Fruit fly (Drosophila melanogaster) whole organism, embryonic: Measurements from ENCODE around the gene PDCD-5.

Experiments used
- Antp ChIP-seq: fragments of 200-800 bp; sonication (Bioruptor generic); optimal IDR thresholded peaks from 3 replicates; lab custom pipeline; 2016; ENCODE audit warnings: missing biosample characterization, missing genetic modification characterization
- BEAF-32 ChIP-seq: fragments of 200-800 bp; sonication (Bioruptor generic); optimal IDR thresholded peaks from 3 replicates; lab custom pipeline; 2017; ENCODE audit warnings: missing biosample characterization, missing genetic modification characterization, mild to moderate bottlenecking, moderate library complexity, missing genetic modification reagents
- CG11560 ChIP-seq: fragments of 200-800 bp; sonication (Bioruptor generic); IDR thresholded peaks from 3 replicates; pipeline ENCODE4 v1.3.6; 2022; ENCODE audit warnings: missing biosample characterization, missing genetic modification characterization
- CG12659 ChIP-seq: fragments of 200-800 bp; sonication (Bioruptor generic); optimal IDR thresholded peaks from 3 replicates; lab custom pipeline; 2017; ENCODE audit warnings: mild to moderate bottlenecking, missing biosample characterization, missing genetic modification reagents, missing genetic modification characterization
- CG14860 ChIP-seq: fragments of 200-800 bp; sonication (Bioruptor generic); IDR thresholded peaks from 3 replicates; pipeline ENCODE4 v1.3.6; 2022; ENCODE audit warnings: missing biosample characterization, missing genetic modification characterization; ENCODE audit not compliant: partially characterized antibody
- CG15073 ChIP-seq: fragments of 200-800 bp; sonication (Bioruptor generic); optimal IDR thresholded peaks from 2 replicates; lab custom pipeline; 2016; ENCODE audit warnings: missing biosample characterization, missing genetic modification characterization
- CG17328 ChIP-seq: fragments of 200-800 bp; sonication (Bioruptor generic); IDR thresholded peaks from 2 replicates; pipeline ENCODE4 v1.3.6; 2022; ENCODE audit warnings: missing biosample characterization, missing genetic modification characterization
- CG18011 ChIP-seq: fragments of 200-800 bp; sonication (Bioruptor generic); optimal IDR thresholded peaks from 2 replicates; lab custom pipeline; 2017; ENCODE audit warnings: missing biosample characterization, missing genetic modification characterization, mild to moderate bottlenecking, moderate library complexity, missing genotype
- CG18599 ChIP-seq: fragments of 200-800 bp; sonication (Bioruptor generic); optimal IDR thresholded peaks from 3 replicates; lab custom pipeline; 2017; ENCODE audit warnings: missing biosample characterization, missing genetic modification characterization, mild to moderate bottlenecking, moderate library complexity, missing genetic modification reagents
- CG18764 ChIP-seq: fragments of 200-800 bp; sonication (Bioruptor generic); optimal IDR thresholded peaks from 3 replicates; lab custom pipeline; 2016; ENCODE audit warnings: missing biosample characterization, missing genetic modification characterization
- CG30403 ChIP-seq: fragments of 200-800 bp; sonication (Bioruptor generic); optimal IDR thresholded peaks from 3 replicates; lab custom pipeline; 2016; ENCODE audit warnings: missing biosample characterization, missing genetic modification characterization
- CG30431 ChIP-seq: fragments of 200-800 bp; sonication (Bioruptor generic); optimal IDR thresholded peaks from 2 replicates; lab custom pipeline; 2017; ENCODE audit warnings: missing biosample characterization, missing genetic modification characterization
- CG3163 ChIP-seq: fragments of 200-800 bp; sonication (Bioruptor generic); optimal IDR thresholded peaks from 3 replicates; lab custom pipeline; 2016; ENCODE audit warnings: missing biosample characterization, missing genetic modification characterization
- CG4820 ChIP-seq: fragments of 200-800 bp; sonication (Bioruptor generic); optimal IDR thresholded peaks from 3 replicates; lab custom pipeline; 2016; ENCODE audit warnings: missing biosample characterization, missing genetic modification characterization
- CG5180 ChIP-seq: fragments of 200-800 bp; sonication (Bioruptor generic); optimal IDR thresholded peaks from 3 replicates; lab custom pipeline; 2017; ENCODE audit warnings: missing biosample characterization, missing genetic modification characterization, mild to moderate bottlenecking, moderate library complexity, missing genetic modification reagents
- CG5245 ChIP-seq: fragments of 200-800 bp; sonication (Bioruptor generic); optimal IDR thresholded peaks from 3 replicates; lab custom pipeline; 2016; ENCODE audit warnings: missing biosample characterization, missing genetic modification characterization
- CG7928 ChIP-seq: fragments of 200-800 bp; sonication (Bioruptor generic); optimal IDR thresholded peaks from 2 replicates; lab custom pipeline; 2017; ENCODE audit warnings: missing biosample characterization, mild to moderate bottlenecking, missing genetic modification characterization
- CG7987 ChIP-seq: fragments of 200-800 bp; sonication (Bioruptor generic); optimal IDR thresholded peaks from 2 replicates; lab custom pipeline; 2018; ENCODE audit warnings: missing biosample characterization, mild to moderate bottlenecking, missing genetic modification characterization, moderate library complexity
- CG8089 ChIP-seq: fragments of 200-800 bp; sonication (Bioruptor generic); optimal IDR thresholded peaks from 3 replicates; lab custom pipeline; 2016; ENCODE audit warnings: missing biosample characterization, missing genetic modification characterization
- CG9876 ChIP-seq: fragments of 200-800 bp; sonication (Bioruptor generic); optimal IDR thresholded peaks from 2 replicates; lab custom pipeline; 2016; ENCODE audit warnings: missing biosample characterization, missing genetic modification characterization
- CrebB ChIP-seq: fragments of 200-800 bp; sonication (Bioruptor generic); optimal IDR thresholded peaks from 3 replicates; lab custom pipeline; 2018; ENCODE audit warnings: missing biosample characterization, mild to moderate bottlenecking, missing genetic modification characterization
- Dref ChIP-seq: fragments of 200-800 bp; sonication (Bioruptor generic); IDR thresholded peaks from 2 replicates; pipeline ENCODE4 v1.3.6; 2022; ENCODE audit warnings: missing biosample characterization, missing genetic modification characterization
- Drgx ChIP-seq: fragments of 200-800 bp; sonication (Bioruptor generic); IDR thresholded peaks from 2 replicates; pipeline ENCODE4 v1.3.6; 2022; ENCODE audit warnings: missing biosample characterization, missing genetic modification characterization
- Fer2 ChIP-seq: fragments of 200-800 bp; sonication (Bioruptor generic); optimal IDR thresholded peaks from 2 replicates; lab custom pipeline; 2018; ENCODE audit warnings: missing biosample characterization, mild to moderate bottlenecking, missing genetic modification characterization, moderate library complexity
- Gug ChIP-seq: fragments of 200-800 bp; sonication (Bioruptor generic); IDR thresholded peaks from 4 replicates; pipeline ENCODE4 v1.3.6; 2022; ENCODE audit warnings: missing biosample characterization, missing genetic modification characterization
- HLH4C ChIP-seq: fragments of 200-800 bp; sonication (Bioruptor generic); IDR thresholded peaks from 3 replicates; pipeline ENCODE4 v1.3.6; 2022; ENCODE audit warnings: missing biosample characterization, missing genetic modification characterization; ENCODE audit not compliant: partially characterized antibody
- Hand ChIP-seq: fragments of 200-800 bp; sonication (Bioruptor generic); optimal IDR thresholded peaks from 2 replicates; lab custom pipeline; 2017; ENCODE audit warnings: mild to moderate bottlenecking, missing biosample characterization, missing genetic modification reagents, missing genetic modification characterization
- Hr51 ChIP-seq, 2 experiments: fragments of 200-800 bp; sonication (Bioruptor generic); optimal IDR thresholded peaks; 2 replicates in 1 of 2; 3 replicates in 1 of 2; lab custom pipeline; 2016 to 2018; ENCODE audit warnings: missing biosample characterization in 2 of 2, missing genetic modification characterization in 2 of 2, mild to moderate bottlenecking in 1 of 2, moderate library complexity in 1 of 2
- NC2β ChIP-seq: fragments of 200-800 bp; sonication (Bioruptor generic); optimal IDR thresholded peaks from 2 replicates; lab custom pipeline; 2016; ENCODE audit warnings: missing biosample characterization, missing genetic modification characterization
- Oli ChIP-seq: fragments of 200-800 bp; sonication (Bioruptor generic); optimal IDR thresholded peaks from 2 replicates; lab custom pipeline; 2018; ENCODE audit warnings: missing biosample characterization, mild to moderate bottlenecking, missing genetic modification characterization, moderate library complexity
- Optix ChIP-seq: fragments of 200-800 bp; sonication (Bioruptor generic); IDR thresholded peaks from 3 replicates; pipeline ENCODE4 v1.3.6; 2022; ENCODE audit warnings: missing biosample characterization, missing genetic modification characterization
- ac ChIP-seq: fragments of 200-800 bp; sonication (Bioruptor generic); optimal IDR thresholded peaks from 3 replicates; lab custom pipeline; 2017; ENCODE audit warnings: missing biosample characterization, mild to moderate bottlenecking, missing genetic modification characterization
- ap ChIP-seq: fragments of 200-800 bp; sonication (Bioruptor generic); IDR thresholded peaks from 2 replicates; pipeline ENCODE4 v1.3.6; 2022; ENCODE audit warnings: missing biosample characterization, missing genetic modification characterization
- bab2 ChIP-seq: fragments of 200-800 bp; sonication (Bioruptor generic); optimal IDR thresholded peaks from 2 replicates; lab custom pipeline; 2016; ENCODE audit warnings: missing biosample characterization, missing genetic modification characterization
- cas ChIP-seq: fragments of 200-800 bp; sonication (Bioruptor generic); IDR thresholded peaks from 2 replicates; pipeline ENCODE4 v1.3.6; 2022; ENCODE audit warnings: missing biosample characterization, missing genetic modification characterization
- dati ChIP-seq: fragments of 200-800 bp; sonication (Bioruptor generic); IDR thresholded peaks from 2 replicates; pipeline ENCODE4 v1.3.6; 2022; ENCODE audit warnings: missing biosample characterization, missing genetic modification characterization
- dmrt99B ChIP-seq: fragments of 200-800 bp; sonication (Bioruptor generic); optimal IDR thresholded peaks from 2 replicates; lab custom pipeline; 2018; ENCODE audit warnings: missing biosample characterization, mild to moderate bottlenecking, missing genetic modification characterization, moderate library complexity
- fu2 ChIP-seq: fragments of 200-800 bp; sonication (Bioruptor generic); optimal IDR thresholded peaks from 2 replicates; lab custom pipeline; 2016; ENCODE audit warnings: missing biosample characterization, missing genetic modification characterization
- gfzf ChIP-seq: fragments of 200-800 bp; sonication (Bioruptor generic); optimal IDR thresholded peaks from 2 replicates; lab custom pipeline; 2016; ENCODE audit warnings: missing biosample characterization, mild to moderate bottlenecking, missing genetic modification characterization, moderate library complexity
- grn ChIP-seq: fragments of 200-800 bp; sonication (Bioruptor generic); optimal IDR thresholded peaks from 3 replicates; lab custom pipeline; 2017; ENCODE audit warnings: missing biosample characterization, missing genetic modification characterization
- ham ChIP-seq: fragments of 200-800 bp; sonication (Bioruptor generic); IDR thresholded peaks from 2 replicates; pipeline ENCODE4 v1.3.6; 2022; ENCODE audit warnings: missing biosample characterization, missing genetic modification characterization
- insv ChIP-seq, 2 experiments: fragments of 200-800 bp; sonication (Bioruptor generic); optimal IDR thresholded peaks; 3 replicates each; lab custom pipeline; 2016 to 2018; ENCODE audit warnings: missing biosample characterization in 2 of 2, missing genetic modification characterization in 2 of 2
- inv ChIP-seq: fragments of 200-800 bp; sonication (Bioruptor generic); IDR thresholded peaks from 2 replicates; pipeline ENCODE4 v1.3.6; 2022; ENCODE audit warnings: missing biosample characterization, missing genetic modification characterization; ENCODE audit not compliant: partially characterized antibody
- jigr1 ChIP-seq: fragments of 200-800 bp; sonication (Bioruptor generic); IDR thresholded peaks from 3 replicates; pipeline ENCODE4 v1.3.6; 2022; ENCODE audit warnings: missing biosample characterization, missing genetic modification characterization
- kah ChIP-seq: fragments of 200-800 bp; sonication (Bioruptor generic); optimal IDR thresholded peaks from 2 replicates; lab custom pipeline; 2018; ENCODE audit warnings: missing biosample characterization, mild to moderate bottlenecking, missing genetic modification characterization
- nerfin-2 ChIP-seq: fragments of 200-800 bp; sonication (Bioruptor generic); IDR thresholded peaks from 2 replicates; pipeline ENCODE4 v1.3.6; 2022; ENCODE audit warnings: missing biosample characterization, missing genetic modification characterization; ENCODE audit not compliant: partially characterized antibody
- pum ChIP-seq: fragments of 200-800 bp; sonication (Bioruptor generic); optimal IDR thresholded peaks from 2 replicates; lab custom pipeline; 2016; ENCODE audit warnings: missing biosample characterization, missing genetic modification characterization
- scrt ChIP-seq: fragments of 200-800 bp; sonication (Bioruptor generic); optimal IDR thresholded peaks from 2 replicates; lab custom pipeline; 2018; ENCODE audit warnings: missing biosample characterization, mild to moderate bottlenecking, missing genetic modification characterization, moderate library complexity
- sima ChIP-seq: fragments of 200-800 bp; sonication (Bioruptor generic); optimal IDR thresholded peaks from 2 replicates; lab custom pipeline; 2016; ENCODE audit warnings: missing biosample characterization, missing genetic modification characterization
- sqz ChIP-seq: fragments of 200-800 bp; sonication (Bioruptor generic); optimal IDR thresholded peaks from 3 replicates; lab custom pipeline; 2018; ENCODE audit warnings: missing biosample characterization, mild to moderate bottlenecking, missing genetic modification characterization

PDCD-5 gene

dm6 chr3L:16203236-16203635 lies 28.6 kb downstream of the PDCD-5 start (continued):
- no peak for TF ChIP-seq inv
- no peak for TF ChIP-seq nerfin-2 (GFP tag; lab: Robert Waterston, UW)
- peak; percentile 65 to 78 for TF ChIP-seq Hr51 (GFP tag; optimal IDR thresholded peaks at IDR 0.05; lab: Kevin White, UChicago)
- TF ChIP-seq CG30403: peak; percentile 76
- TF ChIP-seq CG8089 (GFP tag; lab: Kevin White, UChicago): peak; percentile 32
- peak; percentile 3 for TF ChIP-seq kah (GFP tag; lab: Kevin White, UChicago)
- TF ChIP-seq ap (GFP tag; lab: Robert Waterston, UW): peak; percentile 64; the same call in 1 of the 2 replicates
- no peak for TF ChIP-seq sima
- no peak for TF ChIP-seq sqz (GFP tag; lab: Kevin White, UChicago)
- peak; percentile 67 for TF ChIP-seq CG12659 (GFP tag; lab: Kevin White, UChicago)
- TF ChIP-seq CG18599 (GFP tag; lab: Kevin White, UChicago): peak; percentile 90
- peak; percentile 56 for TF ChIP-seq CrebB
- peak; percentile 61 for TF ChIP-seq Hand (GFP tag; lab: Kevin White, UChicago)
- no peak for TF ChIP-seq HLH4C (GFP tag; lab: Robert Waterston, UW)
- TF ChIP-seq ham (GFP tag; lab: Robert Waterston, UW): peak; percentile 67; the same call in 1 of the 2 replicates
- no peak for TF ChIP-seq gfzf (GFP tag; lab: Kevin White, UChicago)
- TF ChIP-seq bab2 (GFP tag; lab: Kevin White, UChicago): peak; percentile 74
- no peak for TF ChIP-seq Dref (GFP tag; lab: Robert Waterston, UW)
- no peak for TF ChIP-seq grn (GFP tag; lab: Kevin White, UChicago)
- TF ChIP-seq CG30431: peak; percentile 53
- peak; percentile 38 for TF ChIP-seq CG9876 (GFP tag; lab: Kevin White, UChicago)
- TF ChIP-seq dati (GFP tag; lab: Robert Waterston, UW): 0 out of 2 replicates have a peak, but pooled peaks have one; percentile 53
- peak; percentile 70 for TF ChIP-seq fu2 (GFP tag; lab: Kevin White, UChicago)
- TF ChIP-seq jigr1 (GFP tag; lab: Robert Waterston, UW): 0 out of 3 replicates have a peak, but pooled peaks have one; percentile 62
- TF ChIP-seq BEAF-32 (GFP tag; lab: Kevin White, UChicago): no peak
- TF ChIP-seq CG11560 (tag; lab: Robert Waterston, UW): peak; percentile 60; the same call in 1 of the 3 replicates
- TF ChIP-seq Gug (GFP tag; lab: Robert Waterston, UW): peak; percentile 86; the same call in 3 of the 4 replicates
- TF ChIP-seq pum (GFP tag; lab: Kevin White, UChicago): peak; percentile 63
- peak; percentile 53 for TF ChIP-seq Fer2 (tag; lab: Kevin White, UChicago)
- peak; percentile 72 for TF ChIP-seq scrt (GFP tag; lab: Kevin White, UChicago)
- TF ChIP-seq CG5180: peak; percentile 16
- TF ChIP-seq ac (GFP tag; lab: Kevin White, UChicago): no peak
- peak; percentile 50 for TF ChIP-seq CG7928
- peak; percentile 47 for TF ChIP-seq Drgx (GFP tag; lab: Robert Waterston, UW)
- TF ChIP-seq CG14860: no peak
- TF ChIP-seq cas (GFP tag; lab: Robert Waterston, UW): peak; percentile 65; the same call in 1 of the 2 replicates
- TF ChIP-seq CG7987 (GFP tag; lab: Kevin White, UChicago): peak; percentile 25
- no peak for TF ChIP-seq CG18011 (GFP tag; lab: Kevin White, UChicago)
- no peak for TF ChIP-seq CG15073 (GFP tag; lab: Kevin White, UChicago)
- TF ChIP-seq insv (GFP tag; optimal IDR thresholded peaks at IDR 0.05; lab: Kevin White, UChicago): no peak
- TF ChIP-seq dmrt99B (tag; lab: Kevin White, UChicago): peak; percentile 83
- TF ChIP-seq Optix (GFP tag; lab: Robert Waterston, UW): no peak; the same call in 2 of the 3 replicates
- peak; percentile 87 for TF ChIP-seq Antp (GFP tag; lab: Kevin White, UChicago)
- TF ChIP-seq CG5245 (GFP tag; lab: Kevin White, UChicago): peak; percentile 46
- peak; percentile 79 for TF ChIP-seq CG17328 (GFP tag; lab: Robert Waterston, UW)
- peak; percentile 55 for TF ChIP-seq CG4820 (GFP tag; lab: Kevin White, UChicago)
- TF ChIP-seq CG3163 (GFP tag; lab: Kevin White, UChicago): peak; percentile 35
- peak; percentile 9 for TF ChIP-seq NC2β (GFP tag; lab: Kevin White, UChicago)
- peak; percentile 73 for TF ChIP-seq Oli (tag; lab: Kevin White, UChicago)
- TF ChIP-seq CG18764 (GFP tag; lab: Kevin White, UChicago): peak; percentile 18
